Worm (Caenorhabditis elegans): ENCODE data around the gene F18C5.9.

- TF ChIP-seq unc-62 (GFP tag; optimal IDR thresholded peaks at IDR 0.05) (no peak), zip-8 (tag; optimal IDR thresholded peaks at IDR 0.05) (no peak), sptf-1 (tag; optimal IDR thresholded peaks at IDR 0.05) (no peak), ces-1 (GFP tag; optimal IDR thresholded peaks at IDR 0.05) (no peak), lin-13 (tag; optimal IDR thresholded peaks at IDR 0.05) (no peak), tbx-8 (GFP tag; optimal IDR thresholded peaks at IDR 0.05) (no peak), nhr-76 (tag; optimal IDR thresholded peaks at IDR 0.05) (no peak), sem-2 (GFP tag; optimal IDR thresholded peaks at IDR 0.05) (no peak), pha-4 (tag; optimal IDR thresholded peaks at IDR 0.05) (no peak), snpc-4 (tag; optimal IDR thresholded peaks at IDR 0.05) (no peak), nhr-237 (tag; optimal IDR thresholded peaks at IDR 0.05) (no peak), elt-1 (tag; optimal IDR thresholded peaks at IDR 0.05; ENCODE audit: borderline replicate concordance, insufficient read depth) (no peak)
Observed at ce11 chrII:6581236-6581635, 14.3 kb downstream of the F18C5.9 start, which contains the start of gene C56C10.6.
